Fruit fly (Drosophila melanogaster) whole organism, embryonic: ENCODE results near the gene CG5793.

Source experiments
- Aef1 ChIP-seq: fragments of 200-800 bp; sonication (Bioruptor generic); IDR thresholded peaks from 3 replicates; pipeline ENCODE4 v1.3.6; 2022; ENCODE audit warnings: missing biosample characterization, missing genetic modification characterization
- BtbVII ChIP-seq: fragments of 200-800 bp; sonication (Bioruptor generic); optimal IDR thresholded peaks from 3 replicates; lab custom pipeline; 2017; ENCODE audit warnings: missing biosample characterization, mild to moderate bottlenecking, missing genetic modification characterization
- CG11093 ChIP-seq: fragments of 200-800 bp; sonication (Bioruptor generic); IDR thresholded peaks from 3 replicates; pipeline ENCODE4 v1.3.6; 2022; ENCODE audit warnings: missing biosample characterization, missing genetic modification characterization
- CG11696 ChIP-seq: fragments of 200-800 bp; sonication (Bioruptor generic); IDR thresholded peaks from 2 replicates; pipeline ENCODE4 v1.3.6; 2022; ENCODE audit warnings: missing biosample characterization, missing genetic modification characterization
- CG13296 ChIP-seq: fragments of 200-800 bp; sonication (Bioruptor generic); optimal IDR thresholded peaks from 3 replicates; lab custom pipeline; 2018; ENCODE audit warnings: missing biosample characterization, mild to moderate bottlenecking, missing genetic modification characterization
- CG17186 ChIP-seq: fragments of 200-800 bp; sonication (Bioruptor generic); optimal IDR thresholded peaks from 3 replicates; lab custom pipeline; 2017; ENCODE audit warnings: missing biosample characterization, missing genetic modification reagents, missing genetic modification characterization
- CG17328 ChIP-seq: fragments of 200-800 bp; sonication (Bioruptor generic); IDR thresholded peaks from 2 replicates; pipeline ENCODE4 v1.3.6; 2022; ENCODE audit warnings: missing biosample characterization, missing genetic modification characterization
- CG18476 ChIP-seq: fragments of 200-800 bp; sonication (Bioruptor generic); optimal IDR thresholded peaks from 2 replicates; lab custom pipeline; 2016; ENCODE audit warnings: missing biosample characterization, mild to moderate bottlenecking, missing genetic modification characterization
- CG2120 ChIP-seq: fragments of 200-800 bp; sonication (Bioruptor generic); optimal IDR thresholded peaks from 3 replicates; lab custom pipeline; 2016; ENCODE audit warnings: missing biosample characterization, missing genetic modification characterization
- CG2199 ChIP-seq: fragments of 200-800 bp; sonication (Bioruptor generic); IDR thresholded peaks from 3 replicates; pipeline ENCODE4 v1.3.6; 2022; ENCODE audit warnings: missing biosample characterization, missing genetic modification characterization
- CG43689 ChIP-seq: fragments of 200-800 bp; sonication (Bioruptor generic); IDR thresholded peaks from 2 replicates; pipeline ENCODE4 v1.3.6; 2022; ENCODE audit warnings: missing biosample characterization, missing genetic modification characterization
- CG4820 ChIP-seq: fragments of 200-800 bp; sonication (Bioruptor generic); optimal IDR thresholded peaks from 3 replicates; lab custom pipeline; 2016; ENCODE audit warnings: missing biosample characterization, missing genetic modification characterization
- CG5245 ChIP-seq: fragments of 200-800 bp; sonication (Bioruptor generic); optimal IDR thresholded peaks from 3 replicates; lab custom pipeline; 2016; ENCODE audit warnings: missing biosample characterization, missing genetic modification characterization
- CG8290 ChIP-seq, 3 experiments: fragments of 200-800 bp; sonication (Bioruptor generic); optimal IDR thresholded peaks; 2 replicates each; lab custom pipeline; 2016 to 2019; ENCODE audit warnings: missing biosample characterization in 3 of 3, missing genetic modification characterization in 3 of 3, mild to moderate bottlenecking in 2 of 3, moderate library complexity in 1 of 3
- CG9437 ChIP-seq: fragments of 200-800 bp; sonication (Bioruptor generic); optimal IDR thresholded peaks from 2 replicates; lab custom pipeline; 2018; ENCODE audit warnings: missing biosample characterization, mild to moderate bottlenecking, missing genetic modification characterization
- CG9727 ChIP-seq: fragments of 200-800 bp; sonication (Bioruptor generic); optimal IDR thresholded peaks from 3 replicates; lab custom pipeline; 2017; ENCODE audit warnings: missing biosample characterization, mild to moderate bottlenecking, missing genetic modification characterization
- D ChIP-seq, 2 experiments: fragments of 200-800 bp in 1 of 2; fragments of >200 bp in 1 of 2; sonication (Bioruptor generic) in 1 of 2; optimal IDR thresholded peaks; 2 replicates in 1 of 2; 3 replicates in 1 of 2; lab custom pipeline; 2017; ENCODE audit warnings: mild to moderate bottlenecking in 1 of 2, missing biosample characterization in 1 of 2, missing genetic modification characterization in 1 of 2, missing genetic modification reagents in 1 of 2
- Dad ChIP-seq: fragments of 200-800 bp; sonication (Bioruptor generic); optimal IDR thresholded peaks from 3 replicates; lab custom pipeline; 2016; ENCODE audit warnings: missing biosample characterization, missing genetic modification characterization
- Doc3 ChIP-seq: fragments of 200-800 bp; sonication (Bioruptor generic); IDR thresholded peaks from 3 replicates; pipeline ENCODE4 v1.3.6; 2022; ENCODE audit warnings: missing biosample characterization, missing genetic modification characterization; ENCODE audit not compliant: partially characterized antibody
- Ets65A ChIP-seq: fragments of 200-800 bp; sonication (Bioruptor generic); peaks from one replicate; lab custom pipeline; 2016; ENCODE audit warnings: missing biosample characterization, missing genetic modification characterization
- Ets97D ChIP-seq: fragments of 200-800 bp; sonication (Bioruptor generic); optimal IDR thresholded peaks from 3 replicates; lab custom pipeline; 2016; ENCODE audit warnings: missing biosample characterization, missing genetic modification characterization
- HHEX ChIP-seq: fragments of 200-800 bp; sonication (Bioruptor generic); optimal IDR thresholded peaks from 3 replicates; lab custom pipeline; 2017; ENCODE audit warnings: missing biosample characterization, mild to moderate bottlenecking, missing genetic modification characterization, missing genetic modification reagents
- Hmr ChIP-seq: fragments of 200-800 bp; sonication (Bioruptor generic); optimal IDR thresholded peaks from 3 replicates; lab custom pipeline; 2017; ENCODE audit warnings: mild to moderate bottlenecking, missing biosample characterization, missing genetic modification reagents, missing genetic modification characterization
- Lim3 ChIP-seq: fragments of 200-800 bp; sonication (Bioruptor generic); IDR thresholded peaks from 2 replicates; pipeline ENCODE4 v1.3.6; 2022; ENCODE audit warnings: missing biosample characterization, missing genetic modification characterization
- MESR4 ChIP-seq: fragments of 200-800 bp; sonication (Bioruptor generic); optimal IDR thresholded peaks from 2 replicates; lab custom pipeline; 2018; ENCODE audit warnings: missing biosample characterization, mild to moderate bottlenecking, missing genetic modification characterization, moderate library complexity
- Mad ChIP-seq: fragments of 200-800 bp; sonication (Bioruptor generic); optimal IDR thresholded peaks from 2 replicates; lab custom pipeline; 2016; ENCODE audit warnings: missing biosample characterization, missing genetic modification characterization
- Meics ChIP-seq: fragments of 200-800 bp; sonication (Bioruptor generic); optimal IDR thresholded peaks from 2 replicates; lab custom pipeline; 2017; ENCODE audit warnings: missing biosample characterization, mild to moderate bottlenecking, missing genetic modification characterization
- Sox100B ChIP-seq: fragments of 200-800 bp; sonication (Bioruptor generic); optimal IDR thresholded peaks from 3 replicates; lab custom pipeline; 2018; ENCODE audit warnings: missing biosample characterization, mild to moderate bottlenecking, missing genetic modification characterization
- Sox102F ChIP-seq: fragments of 200-800 bp; sonication (Bioruptor generic); optimal IDR thresholded peaks from 2 replicates; lab custom pipeline; 2018; ENCODE audit warnings: missing biosample characterization, mild to moderate bottlenecking, missing genetic modification characterization, moderate library complexity
- cato ChIP-seq: fragments of 200-800 bp; sonication (Bioruptor generic); optimal IDR thresholded peaks from 2 replicates; lab custom pipeline; 2016; ENCODE audit warnings: missing biosample characterization, missing genetic modification characterization, borderline replicate concordance
- chn ChIP-seq: fragments of 200-800 bp; sonication (Bioruptor generic); optimal IDR thresholded peaks from 2 replicates; lab custom pipeline; 2016; ENCODE audit warnings: missing biosample characterization, missing genetic modification characterization
- dmrt11E ChIP-seq: fragments of 200-800 bp; sonication (Bioruptor generic); optimal IDR thresholded peaks from 3 replicates; lab custom pipeline; 2018; ENCODE audit warnings: missing biosample characterization, mild to moderate bottlenecking, missing genetic modification characterization, moderate library complexity
- exex ChIP-seq: fragments of 200-800 bp; sonication (Bioruptor generic); optimal IDR thresholded peaks from 4 replicates; lab custom pipeline; 2018; ENCODE audit warnings: missing biosample characterization, mild to moderate bottlenecking, missing genetic modification characterization, moderate library complexity
- hbn ChIP-seq: fragments of 200-800 bp; sonication (Bioruptor generic); IDR thresholded peaks from 2 replicates; pipeline ENCODE4 v1.3.6; 2022; ENCODE audit warnings: missing biosample characterization, missing genetic modification characterization; ENCODE audit not compliant: partially characterized antibody
- lab ChIP-seq: fragments of 200-800 bp; sonication (Bioruptor generic); optimal IDR thresholded peaks from 3 replicates; lab custom pipeline; 2017; ENCODE audit warnings: missing biosample characterization, missing genetic modification characterization, mild to moderate bottlenecking, moderate library complexity, missing genetic modification reagents
- lilli ChIP-seq: fragments of 200-800 bp; sonication (Bioruptor generic); optimal IDR thresholded peaks from 3 replicates; lab custom pipeline; 2016; ENCODE audit warnings: missing biosample characterization, missing genetic modification characterization
- otp ChIP-seq: fragments of 200-800 bp; sonication (Bioruptor generic); IDR thresholded peaks from 3 replicates; pipeline ENCODE4, ENCODE4 v1.3.6; 2022; ENCODE audit warnings: missing biosample characterization, missing genetic modification characterization
- pb ChIP-seq: fragments of 200-800 bp; sonication (Bioruptor generic); optimal IDR thresholded peaks from 3 replicates; lab custom pipeline; 2016; ENCODE audit warnings: missing biosample characterization, missing genetic modification characterization
- phol ChIP-seq: fragments of 200-800 bp; sonication (Bioruptor generic); optimal IDR thresholded peaks from 3 replicates; lab custom pipeline; 2018; ENCODE audit warnings: missing biosample characterization, mild to moderate bottlenecking, missing genetic modification characterization, moderate library complexity
- ranshi ChIP-seq: fragments of 200-800 bp; sonication (Bioruptor generic); IDR thresholded peaks from 2 replicates; pipeline ENCODE4 v1.3.6; 2022; ENCODE audit warnings: missing biosample characterization, missing genetic modification characterization
- rib ChIP-seq: fragments of 200-800 bp; sonication (Bioruptor generic); IDR thresholded peaks from 2 replicates; pipeline ENCODE4 v1.3.6; 2022; ENCODE audit warnings: missing biosample characterization, missing genetic modification characterization
- row ChIP-seq: fragments of 200-800 bp; sonication (Bioruptor generic); IDR thresholded peaks from 3 replicates; pipeline ENCODE4 v1.3.6; 2022; ENCODE audit warnings: missing biosample characterization, missing genetic modification characterization
- sc ChIP-seq, 3 experiments: fragments of >200 bp in 2 of 3; fragments of 200-800 bp in 1 of 3; sonication (Bioruptor generic) in 1 of 3; optimal IDR thresholded peaks; 2 replicates in 2 of 3; 3 replicates in 1 of 3; lab custom pipeline; 2017; ENCODE audit warnings: mild to moderate bottlenecking in 1 of 3, missing biosample characterization in 1 of 3, missing genetic modification characterization in 1 of 3, missing genetic modification reagents in 1 of 3
- sob ChIP-seq: fragments of 200-800 bp; sonication (Bioruptor generic); IDR thresholded peaks from 2 replicates; pipeline ENCODE4 v1.3.6; 2022; ENCODE audit warnings: missing biosample characterization, missing genetic modification characterization
- tgo ChIP-seq: fragments of 200-800 bp; sonication (Bioruptor generic); IDR thresholded peaks from 3 replicates; pipeline ENCODE4 v1.3.6; 2022; ENCODE audit warnings: missing biosample characterization, missing genetic modification characterization
- z ChIP-seq: fragments of 200-800 bp; sonication (Bioruptor generic); IDR thresholded peaks from 3 replicates; pipeline ENCODE4 v1.3.6; 2022; ENCODE audit warnings: missing biosample characterization, missing genetic modification characterization
- zen2 ChIP-seq: fragments of 200-800 bp; sonication (Bioruptor generic); IDR thresholded peaks from 3 replicates; pipeline ENCODE4 v1.3.6; 2022; ENCODE audit warnings: missing biosample characterization, missing genetic modification characterization; ENCODE audit not compliant: partially characterized antibody

Gene CG5793

dm6 chr3R:21107907-21108591, 19.3 kb upstream of the CG5793 start, which contains the start of the genes Sec15 and rtet (continued):
- TF ChIP-seq BtbVII (peak; percentile 9), Dad (GFP tag; lab: Kevin White, UChicago) (peak; percentile 36), CG2120 (GFP tag; lab: Kevin White, UChicago) (peak; percentile 84), CG17186 (GFP tag; lab: Kevin White, UChicago) (no peak), CG17328 (GFP tag; lab: Robert Waterston, UW) (peak; percentile 18; the same call in 1 of the 2 replicates), tgo (peak; percentile 51; the same call in 1 of the 3 replicates), sob (GFP tag; lab: Robert Waterston, UW) (peak; percentile 45), pb (GFP tag; lab: Kevin White, UChicago) (no peak), cato (GFP tag; lab: Kevin White, UChicago) (no peak), CG9727 (GFP tag; lab: Kevin White, UChicago) (peak; percentile 79), CG5245 (GFP tag; lab: Kevin White, UChicago) (peak; percentile 16), CG43689 (GFP tag; lab: Robert Waterston, UW) (no peak), ranshi (GFP tag; lab: Robert Waterston, UW) (0 out of 2 replicates have a peak, but pooled peaks have one; percentile 24), lab (no peak), CG4820 (peak; percentile 26), Ets65A (GFP tag; lab: Kevin White, UChicago) (peak; percentile 93), CG13296 (peak; percentile 62), Sox100B (GFP tag; lab: Kevin White, UChicago) (no peak), row (GFP tag; lab: Robert Waterston, UW) (peak; percentile 53; the same call in 2 of the 3 replicates), Mad (GFP tag; lab: Kevin White, UChicago) (peak; percentile 48), Sox102F (GFP tag; lab: Kevin White, UChicago) (peak; percentile 78), Aef1 (no peak), CG11093 (no peak), zen2 (GFP tag; lab: Robert Waterston, UW) (peak; percentile 53; the same call in 1 of the 3 replicates), otp (GFP tag; lab: Robert Waterston, UW) (peak; percentile 32; the same call in 1 of the 3 replicates), chn (peak; percentile 15), z (no peak), CG18476 (GFP tag; lab: Kevin White, UChicago) (peak; percentile 64), lilli (GFP tag; lab: Kevin White, UChicago) (peak; percentile 67), Lim3 (GFP tag; lab: Robert Waterston, UW) (no peak), exex (peak; percentile 66), CG2199 (GFP tag; lab: Robert Waterston, UW) (no peak), Meics (peak; percentile 62), MESR4 (GFP tag; lab: Kevin White, UChicago) (peak; percentile 4), sc (optimal IDR thresholded peaks at IDR 0.05; lab: Kevin White, UChicago) (no peak), sc (GFP tag; optimal IDR thresholded peaks at IDR 0.05; lab: Kevin White, UChicago) (peak; percentile 5), CG9437 (GFP tag; lab: Kevin White, UChicago) (peak; percentile 50), D (optimal IDR thresholded peaks at IDR 0.05; lab: Kevin White, UChicago) (no peak), D (GFP tag; optimal IDR thresholded peaks at IDR 0.05; lab: Kevin White, UChicago) (peak; percentile 24), Ets97D (GFP tag; lab: Kevin White, UChicago) (peak; percentile 17), Hmr (GFP tag; lab: Kevin White, UChicago) (peak; percentile 46), HHEX (peak; percentile 37), CG8290 (GFP tag; optimal IDR thresholded peaks at IDR 0.05; lab: Kevin White, UChicago) (no peak), CG8290 (tag; optimal IDR thresholded peaks at IDR 0.05; lab: Kevin White, UChicago) (no peak), Doc3 (GFP tag; lab: Robert Waterston, UW) (0 out of 3 replicates have a peak, but pooled peaks have one; percentile 43), CG11696 (GFP tag; lab: Robert Waterston, UW) (no peak), phol (peak; percentile 91), rib (GFP tag; lab: Robert Waterston, UW) (no peak), hbn (GFP tag; lab: Robert Waterston, UW) (0 out of 2 replicates have a peak, but pooled peaks have one; percentile 26), dmrt11E (tag; lab: Kevin White, UChicago) (peak; percentile 76)
